Fruit fly (Drosophila melanogaster): Measurements from ENCODE around the gene Ugt37E1.

Gene Ugt37E1

dm6 chr2L:16760504-16761417, 35.6 kb upstream of the Ugt37E1 start, which contains the start of gene ppk17:
Gene ppk17, minus strand, starts transcription at chr2L:16760554.
- TF ChIP-seq repo (GFP tag; optimal IDR thresholded peaks at IDR 0.05) (no peak), gem (tag; optimal IDR thresholded peaks at IDR 0.05) (peak; percentile 22), sens (GFP tag) (peak; percentile 15), CG12769 (tag; optimal IDR thresholded peaks at IDR 0.05) (peak; percentile 68), CG10543 (GFP tag; optimal IDR thresholded peaks at IDR 0.05) (peak; percentile 59), HmgZ (tag; optimal IDR thresholded peaks at IDR 0.05) (no peak), Drgx (GFP tag; IDR thresholded peaks at IDR 0.05) (peak; percentile 35; the same call in 1 of the 2 replicates), cg (GFP tag; optimal IDR thresholded peaks at IDR 0.05) (peak; percentile 45), Med (GFP tag) (peak; percentile 25), Deaf1 (tag; optimal IDR thresholded peaks at IDR 0.05) (no peak), sd (tag; optimal IDR thresholded peaks at IDR 0.05) (peak; percentile 85), Pdp1 (GFP tag; optimal IDR thresholded peaks at IDR 0.05) (peak in 1 of 2 experiments; percentile 6), CG32767 (GFP tag; IDR thresholded peaks at IDR 0.05) (0 out of 2 replicates have a peak, but pooled peaks have one; percentile 17), Mes4 (GFP tag; optimal IDR thresholded peaks at IDR 0.05) (no peak), Nf-YB (GFP tag; optimal IDR thresholded peaks at IDR 0.05) (no peak), CG17361 (GFP tag; IDR thresholded peaks at IDR 0.05) (0 out of 3 replicates have a peak, but pooled peaks have one; percentile 14), grau (tag; optimal IDR thresholded peaks at IDR 0.05) (peak; percentile 4)

dm6 chr2L:16761891-16762290, 34.5 kb upstream of the Ugt37E1 start:
- TF ChIP-seq TFAM (GFP tag; optimal IDR thresholded peaks at IDR 0.05) (no peak), Taf1 (GFP tag; IDR thresholded peaks at IDR 0.05) (0 out of 2 replicates have a peak, but pooled peaks have one; percentile 7), ci (GFP tag; IDR thresholded peaks at IDR 0.05) (0 out of 3 replicates have a peak, but pooled peaks have one; percentile 37), Atf-2 (GFP tag; optimal IDR thresholded peaks at IDR 0.05) (no peak), CG9932 (GFP tag; IDR thresholded peaks at IDR 0.05) (0 out of 2 replicates have a peak, but pooled peaks have one; percentile 11), gce (GFP tag; IDR thresholded peaks at IDR 0.05) (0 out of 3 replicates have a peak, but pooled peaks have one; percentile 27), sug (tag; optimal IDR thresholded peaks at IDR 0.05) (peak; percentile 11), CG17361 (GFP tag; IDR thresholded peaks at IDR 0.05) (no peak), amos (GFP tag; IDR thresholded peaks at IDR 0.05; ENCODE audit: partially characterized antibody) (no peak), unpg (GFP tag; optimal IDR thresholded peaks at IDR 0.05) (peak; percentile 11), Med (GFP tag) (peak; percentile 59), sens (GFP tag) (peak; percentile 65), slbo (GFP tag; IDR thresholded peaks at IDR 0.05) (peak; percentile 35; the same call in 1 of the 2 replicates), CG2120 (GFP tag; optimal IDR thresholded peaks at IDR 0.05) (peak; percentile 10), Ets65A (GFP tag) (peak; percentile 76), gem (tag; optimal IDR thresholded peaks at IDR 0.05) (peak; percentile 4), Bgb (GFP tag; IDR thresholded peaks at IDR 0.05; ENCODE audit: partially characterized antibody) (no peak), Sox102F (GFP tag; optimal IDR thresholded peaks at IDR 0.05) (peak; percentile 37), zfh2 (GFP tag; optimal IDR thresholded peaks at IDR 0.05) (no peak), Rfx (GFP tag; IDR thresholded peaks at IDR 0.05) (peak; percentile 23; the same call in 1 of the 2 replicates)

- TF ChIP-seq CG4617 (GFP tag; optimal IDR thresholded peaks at IDR 0.05; ENCODE audit: borderline replicate concordance) (no peak), Ets65A (GFP tag) (peak; percentile 58), ATbp (GFP tag; optimal IDR thresholded peaks at IDR 0.05) (no peak), toy (GFP tag; IDR thresholded peaks at IDR 0.05) (0 out of 2 replicates have a peak, but pooled peaks have one; percentile 21)
Observed at dm6 chr2L:16764480-16764879, 31.9 kb upstream of the Ugt37E1 start.

All from whole organism, embryonic.